Worm (Caenorhabditis elegans): ENCODE data around the gene T22G5.3.

ce11 chrV:13866353-13866752 is 14.4 kb upstream of the T22G5.3 start, which contains the start of gene nhr-175:
- TF ChIP-seq pha-4 (GFP tag; IDR thresholded peaks at IDR 0.05) (no peak), pha-4 (tag; optimal IDR thresholded peaks at IDR 0.05) (no peak), dve-1 (tag; optimal IDR thresholded peaks at IDR 0.05; ENCODE audit: insufficient read depth) (no peak), zfp-3 (GFP tag; conservative IDR thresholded peaks at IDR 0.05) (no peak), D1046.2 (GFP tag; IDR thresholded peaks at IDR 0.05) (no peak), lin-39 (tag; optimal IDR thresholded peaks at IDR 0.05) (no peak), jun-1 (tag; optimal IDR thresholded peaks at IDR 0.05) (no peak), lsy-2 (tag; optimal IDR thresholded peaks at IDR 0.05) (no peak), ztf-11 (tag; optimal IDR thresholded peaks at IDR 0.05) (no peak), nhr-25 (tag; optimal IDR thresholded peaks at IDR 0.05; ENCODE audit: borderline replicate concordance, insufficient read depth) (no peak), ceh-20 (GFP tag; IDR thresholded peaks at IDR 0.05) (no peak), Y5F2A.4 (GFP tag; optimal IDR thresholded peaks at IDR 0.05) (no peak), lin-13 (GFP tag; optimal IDR thresholded peaks at IDR 0.05) (no peak), nhr-77 (tag; optimal IDR thresholded peaks at IDR 0.05) (no peak), R02D3.7 (tag; optimal IDR thresholded peaks at IDR 0.05) (no peak)
